Fruit fly (Drosophila melanogaster): Measurements from ENCODE around the gene lds.

dm6 chr3R:7899277-7899676 is 21.0 kb upstream of the lds start:
- TF ChIP-seq bab1 (GFP tag; optimal IDR thresholded peaks at IDR 0.05) = no peak
- no peak for TF ChIP-seq pad (GFP tag; optimal IDR thresholded peaks at IDR 0.05)
- no peak for TF ChIP-seq kay (GFP tag; ENCODE audit: borderline replicate concordance)
- no peak for TF ChIP-seq Hr96 (GFP tag; optimal IDR thresholded peaks at IDR 0.05)
